Worm (Caenorhabditis elegans): ENCODE results near the gene epg-3.

ce11 chrIII:12885153-12885552 lies 49.4 kb upstream of the epg-3 start:
- TF ChIP-seq lsy-2 (tag; optimal IDR thresholded peaks at IDR 0.05) (no peak), unc-62 (GFP tag; optimal IDR thresholded peaks at IDR 0.05) (no peak), elt-1 (tag; optimal IDR thresholded peaks at IDR 0.05; ENCODE audit: borderline replicate concordance, insufficient read depth) (no peak)

Data from whole organism, mixed stage, embryonic.